Worm (Caenorhabditis elegans) whole organism, early embryonic: ENCODE data around the gene pld-1.

Experiments used
- B0310.2 ChIP-seq: sonication (generic microtip); optimal IDR thresholded peaks from 2 replicates; lab custom pipeline; 2016; ENCODE audit warnings: mild to moderate bottlenecking, missing genetic modification characterization, missing compliant biosample characterization
- ama-1 ChIP-seq: fragments of 150-350 bp; optimal IDR thresholded peaks from 2 replicates; lab custom pipeline; 2014
- flt-1 ChIP-seq: fragments of 200-800 bp; sonication (Bioruptor generic); IDR thresholded peaks from 2 replicates; pipeline ENCODE4 v1.3.6; 2022; ENCODE audit warnings: missing genetic modification characterization, missing compliant biosample characterization
- hmbx-1 ChIP-seq: sonication (generic microtip); optimal IDR thresholded peaks from 2 replicates; lab custom pipeline; 2016; ENCODE audit warnings: mild to moderate bottlenecking, missing genetic modification characterization, missing compliant biosample characterization
- sea-1 ChIP-seq: fragments of 200-800 bp; sonication (Bioruptor generic); conservative IDR thresholded peaks from 2 replicates; pipeline ENCODE4 v1.3.6; 2022; ENCODE audit warnings: missing genetic modification characterization, missing compliant biosample characterization
- tbx-37 ChIP-seq: fragments of 200-800 bp; sonication (Bioruptor generic); conservative IDR thresholded peaks from 2 replicates; pipeline ENCODE4 v1.3.6; 2022; ENCODE audit warnings: missing genetic modification reagents, missing genetic modification characterization, missing compliant biosample characterization
- tra-4 ChIP-seq: sonication (generic microtip); optimal IDR thresholded peaks from 2 replicates; lab custom pipeline; 2017; ENCODE audit warnings: missing genetic modification characterization, missing compliant biosample characterization

DNA sequence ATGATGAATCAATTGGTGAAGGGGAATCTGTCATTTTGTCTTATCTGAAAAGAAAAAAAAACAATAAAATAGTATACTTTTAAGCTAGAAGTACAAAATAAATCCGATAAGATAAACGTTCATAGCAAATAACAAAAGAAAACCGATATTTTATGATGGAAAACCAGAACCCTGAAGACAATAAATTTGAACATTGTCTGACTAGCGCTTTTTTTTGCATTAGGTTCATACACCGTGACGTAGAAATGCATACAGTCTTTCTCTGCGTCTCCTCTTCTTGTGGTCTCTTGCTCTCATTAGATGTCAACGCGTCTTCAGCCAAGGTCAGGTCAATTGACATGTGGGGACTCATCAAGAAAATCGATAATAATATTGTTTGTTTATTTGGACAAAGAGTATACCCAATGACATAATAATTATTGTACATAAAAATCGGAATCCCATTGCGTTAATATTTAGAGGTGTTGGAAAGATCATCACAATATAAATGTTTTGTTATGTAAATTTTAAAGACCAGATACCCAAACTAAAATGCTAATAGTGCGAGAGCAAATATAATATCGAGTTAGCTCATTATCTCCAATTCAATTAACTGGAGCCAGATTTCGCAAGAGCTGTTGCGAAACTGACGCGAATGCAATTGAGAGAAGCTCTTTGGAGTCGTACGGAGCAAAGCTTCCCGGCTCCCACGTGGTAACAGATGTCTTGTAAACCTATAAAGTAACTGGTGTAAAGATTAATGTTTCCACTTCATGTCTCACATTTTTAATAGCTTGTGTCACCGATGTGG, 10.2 kb downstream of the pld-1 start, which contains the start of gene dsh-2:
- TF ChIP-seq ama-1 (no peak), sea-1 (no peak), flt-1 (GFP tag; lab: Robert Waterston, UW) (no peak), hmbx-1 (no peak), B0310.2 (no peak), tra-4 (tag; lab: Kevin White, UChicago) (no peak), tbx-37 (no peak)
